Fruit fly (Drosophila melanogaster) whole organism, embryonic: ENCODE data around the gene Trm1.
A peak's percentile ranks its signal among the peaks of the same experiment; 100 is the strongest.

Experiments used
- ATbp ChIP-seq: fragments of 200-800 bp; sonication (Bioruptor generic); optimal IDR thresholded peaks from 2 replicates; lab custom pipeline; 2017; ENCODE audit warnings: missing biosample characterization, mild to moderate bottlenecking, missing genetic modification characterization, missing genetic modification reagents
- Adf1 ChIP-seq: fragments of 200-800 bp; sonication (Bioruptor generic); IDR thresholded peaks from 2 replicates; pipeline ENCODE4 v1.3.6; 2022; ENCODE audit warnings: missing biosample characterization, missing genetic modification characterization
- Aef1 ChIP-seq: fragments of 200-800 bp; sonication (Bioruptor generic); IDR thresholded peaks from 3 replicates; pipeline ENCODE4 v1.3.6; 2022; ENCODE audit warnings: missing biosample characterization, missing genetic modification characterization
- Asciz ChIP-seq: fragments of 200-800 bp; sonication (Bioruptor generic); optimal IDR thresholded peaks from 2 replicates; lab custom pipeline; 2017; ENCODE audit warnings: missing biosample characterization, mild to moderate bottlenecking, missing genetic modification characterization, missing genetic modification reagents
- BEAF-32 ChIP-seq: fragments of 200-800 bp; sonication (Bioruptor generic); optimal IDR thresholded peaks from 3 replicates; lab custom pipeline; 2017; ENCODE audit warnings: missing biosample characterization, missing genetic modification characterization, mild to moderate bottlenecking, moderate library complexity, missing genetic modification reagents
- Bdp1 ChIP-seq: fragments of 200-800 bp; sonication (Bioruptor generic); optimal IDR thresholded peaks from 3 replicates; lab custom pipeline; 2016; ENCODE audit warnings: missing biosample characterization, missing genetic modification characterization
- BtbVII ChIP-seq: fragments of 200-800 bp; sonication (Bioruptor generic); optimal IDR thresholded peaks from 3 replicates; lab custom pipeline; 2017; ENCODE audit warnings: missing biosample characterization, mild to moderate bottlenecking, missing genetic modification characterization
- C15 ChIP-seq: fragments of 200-800 bp; sonication (Bioruptor generic); IDR thresholded peaks from 3 replicates; pipeline ENCODE4 v1.3.6; 2022; ENCODE audit warnings: missing biosample characterization, missing genetic modification characterization
- CG1024 ChIP-seq: fragments of 200-800 bp; sonication (Bioruptor generic); IDR thresholded peaks from 2 replicates; pipeline ENCODE4 v1.3.6; 2022; ENCODE audit warnings: missing biosample characterization, missing genetic modification characterization
- CG13775 ChIP-seq: fragments of 200-800 bp; sonication (Bioruptor generic); optimal IDR thresholded peaks from 3 replicates; lab custom pipeline; 2017; ENCODE audit warnings: missing biosample characterization, mild to moderate bottlenecking, missing genetic modification characterization
- CG13894 ChIP-seq: fragments of 200-800 bp; sonication (Bioruptor generic); optimal IDR thresholded peaks from 3 replicates; lab custom pipeline; 2018; ENCODE audit warnings: missing biosample characterization, mild to moderate bottlenecking, missing genetic modification characterization, moderate library complexity
- CG14014 ChIP-seq: fragments of 200-800 bp; sonication (Bioruptor generic); IDR thresholded peaks from 2 replicates; pipeline ENCODE4 v1.3.6; 2022; ENCODE audit warnings: missing biosample characterization, missing genetic modification characterization
- CG14667 ChIP-seq: fragments of 200-800 bp; sonication (Bioruptor generic); IDR thresholded peaks from 2 replicates; pipeline ENCODE4 v1.3.6; 2022; ENCODE audit warnings: missing biosample characterization, missing genetic modification characterization
- CG16863 ChIP-seq: fragments of 200-800 bp; sonication (Bioruptor generic); optimal IDR thresholded peaks from 3 replicates; lab custom pipeline; 2016; ENCODE audit warnings: missing biosample characterization, missing genetic modification characterization
- CG17359 ChIP-seq: fragments of 200-800 bp; sonication (Bioruptor generic); optimal IDR thresholded peaks from 3 replicates; lab custom pipeline; 2018; ENCODE audit warnings: missing biosample characterization, mild to moderate bottlenecking, missing genetic modification characterization, moderate library complexity
- CG17385 ChIP-seq: fragments of 200-800 bp; sonication (Bioruptor generic); optimal IDR thresholded peaks from 3 replicates; lab custom pipeline; 2018; ENCODE audit warnings: missing biosample characterization, mild to moderate bottlenecking, missing genetic modification characterization
- CG18262 ChIP-seq: fragments of 200-800 bp; optimal IDR thresholded peaks from 3 replicates; lab custom pipeline; 2019; ENCODE audit warnings: missing biosample characterization, mild to moderate bottlenecking, missing genetic modification characterization, moderate library complexity
- CG2678 ChIP-seq: fragments of 200-800 bp; sonication (Bioruptor generic); optimal IDR thresholded peaks from 3 replicates; lab custom pipeline; 2019; ENCODE audit warnings: missing biosample characterization, mild to moderate bottlenecking, missing genetic modification characterization, moderate library complexity
- CG2889 ChIP-seq: fragments of 200-800 bp; sonication (Bioruptor generic); IDR thresholded peaks from 3 replicates; pipeline ENCODE4 v1.3.6; 2022; ENCODE audit warnings: missing biosample characterization, missing genetic modification characterization
- CG30431 ChIP-seq: fragments of 200-800 bp; sonication (Bioruptor generic); optimal IDR thresholded peaks from 2 replicates; lab custom pipeline; 2017; ENCODE audit warnings: missing biosample characterization, missing genetic modification characterization
- CG3847 ChIP-seq: fragments of 200-800 bp; sonication (Bioruptor generic); IDR thresholded peaks from 2 replicates; pipeline ENCODE4 v1.3.6; 2022; ENCODE audit warnings: missing biosample characterization, missing genetic modification characterization
- CG4328 ChIP-seq: fragments of 200-800 bp; sonication (Bioruptor generic); optimal IDR thresholded peaks from 3 replicates; lab custom pipeline; 2017; ENCODE audit warnings: missing biosample characterization, missing genetic modification reagents, missing genetic modification characterization
- CG43689 ChIP-seq: fragments of 200-800 bp; sonication (Bioruptor generic); IDR thresholded peaks from 2 replicates; pipeline ENCODE4 v1.3.6; 2022; ENCODE audit warnings: missing biosample characterization, missing genetic modification characterization
- CG7271 ChIP-seq: fragments of 200-800 bp; sonication (Bioruptor generic); optimal IDR thresholded peaks from 2 replicates; lab custom pipeline; 2018; ENCODE audit warnings: missing biosample characterization, mild to moderate bottlenecking, missing genetic modification characterization, moderate library complexity
- CG7745 ChIP-seq: fragments of 200-800 bp; sonication (Bioruptor generic); optimal IDR thresholded peaks from 2 replicates; lab custom pipeline; 2018; ENCODE audit warnings: missing biosample characterization, mild to moderate bottlenecking, missing genetic modification characterization, moderate library complexity
- CG7963 ChIP-seq: fragments of 200-800 bp; sonication (Bioruptor generic); IDR thresholded peaks from 3 replicates; pipeline ENCODE4 v1.3.6; 2022; ENCODE audit warnings: missing biosample characterization, missing genetic modification characterization; ENCODE audit not compliant: partially characterized antibody
- CG9609 ChIP-seq: fragments of 200-800 bp; sonication (Bioruptor generic); optimal IDR thresholded peaks from 3 replicates; lab custom pipeline; 2016; ENCODE audit warnings: missing biosample characterization, missing genetic modification characterization
- Ets97D ChIP-seq: fragments of 200-800 bp; sonication (Bioruptor generic); optimal IDR thresholded peaks from 3 replicates; lab custom pipeline; 2016; ENCODE audit warnings: missing biosample characterization, missing genetic modification characterization
- Gsc ChIP-seq: fragments of 200-800 bp; sonication (Bioruptor generic); IDR thresholded peaks from 2 replicates; pipeline ENCODE4 v1.3.6; 2022; ENCODE audit warnings: missing biosample characterization, missing genetic modification characterization
- Gug ChIP-seq: fragments of 200-800 bp; sonication (Bioruptor generic); IDR thresholded peaks from 4 replicates; pipeline ENCODE4 v1.3.6; 2022; ENCODE audit warnings: missing biosample characterization, missing genetic modification characterization
- HLHmδ ChIP-seq: fragments of 200-800 bp; sonication (Bioruptor generic); optimal IDR thresholded peaks from 2 replicates; lab custom pipeline; 2018; ENCODE audit warnings: missing biosample characterization, mild to moderate bottlenecking, missing genetic modification characterization, moderate library complexity
- MESR4 ChIP-seq: fragments of 200-800 bp; sonication (Bioruptor generic); optimal IDR thresholded peaks from 2 replicates; lab custom pipeline; 2018; ENCODE audit warnings: missing biosample characterization, mild to moderate bottlenecking, missing genetic modification characterization, moderate library complexity
- Mad ChIP-seq: fragments of 200-800 bp; sonication (Bioruptor generic); optimal IDR thresholded peaks from 2 replicates; lab custom pipeline; 2016; ENCODE audit warnings: missing biosample characterization, missing genetic modification characterization
- Med ChIP-seq: fragments of 200-800 bp; sonication (Bioruptor generic); peaks from one replicate; lab custom pipeline; 2016; ENCODE audit warnings: missing biosample characterization, missing genetic modification characterization, mild to moderate bottlenecking, inconsistent platforms, moderate library complexity
- Mrtf ChIP-seq: fragments of 200-800 bp; sonication (Bioruptor generic); IDR thresholded peaks from 3 replicates; pipeline ENCODE4 v1.3.6; 2022; ENCODE audit warnings: missing biosample characterization, missing genetic modification characterization
- NFAT ChIP-seq: fragments of 200-800 bp; sonication (Bioruptor generic); IDR thresholded peaks from 2 replicates; pipeline ENCODE4 v1.3.6; 2022; ENCODE audit warnings: missing biosample characterization, missing genetic modification characterization
- Ravus ChIP-seq: fragments of 200-800 bp; sonication (Bioruptor generic); IDR thresholded peaks from 2 replicates; pipeline ENCODE4 v1.3.6; 2022; ENCODE audit warnings: missing biosample characterization, missing genetic modification characterization
- Sox102F ChIP-seq: fragments of 200-800 bp; sonication (Bioruptor generic); optimal IDR thresholded peaks from 2 replicates; lab custom pipeline; 2018; ENCODE audit warnings: missing biosample characterization, mild to moderate bottlenecking, missing genetic modification characterization, moderate library complexity
- Spps ChIP-seq: fragments of 200-800 bp; sonication (Bioruptor generic); optimal IDR thresholded peaks from 2 replicates; lab custom pipeline; 2018; ENCODE audit warnings: missing biosample characterization, mild to moderate bottlenecking, missing genetic modification characterization
- ab ChIP-seq: fragments of 200-800 bp; sonication (Bioruptor generic); optimal IDR thresholded peaks from 2 replicates; lab custom pipeline; 2016; ENCODE audit warnings: missing biosample characterization, missing genetic modification characterization
- btn ChIP-seq: fragments of 200-800 bp; sonication (Bioruptor generic); optimal IDR thresholded peaks from 2 replicates; lab custom pipeline; 2016; ENCODE audit warnings: missing biosample characterization, missing genetic modification characterization
- croc ChIP-seq: fragments of 200-800 bp; sonication (Bioruptor generic); conservative IDR thresholded peaks from 3 replicates; pipeline ENCODE4 v1.3.6; 2022; ENCODE audit warnings: missing biosample characterization, missing genetic modification characterization
- crp ChIP-seq, 2 experiments: fragments of 200-800 bp; sonication (Bioruptor generic); optimal IDR thresholded peaks; 2 replicates in 1 of 2; 3 replicates in 1 of 2; lab custom pipeline; 2017; ENCODE audit warnings: missing biosample characterization in 2 of 2, missing genetic modification characterization in 2 of 2, mild to moderate bottlenecking in 1 of 2, moderate library complexity in 1 of 2
- dm ChIP-seq: fragments of 200-800 bp; sonication (Bioruptor generic); optimal IDR thresholded peaks from 3 replicates; lab custom pipeline; 2016; ENCODE audit warnings: missing biosample characterization, missing genetic modification characterization
- fd102C ChIP-seq: fragments of 200-800 bp; sonication (Bioruptor generic); optimal IDR thresholded peaks from 2 replicates; lab custom pipeline; 2018; ENCODE audit warnings: missing biosample characterization, mild to moderate bottlenecking, missing genetic modification characterization, moderate library complexity
- gro ChIP-seq: fragments of 200-800 bp; sonication (Bioruptor generic); optimal IDR thresholded peaks from 2 replicates; lab custom pipeline; 2016; ENCODE audit warnings: missing biosample characterization, missing genetic modification characterization
- hbn ChIP-seq: fragments of 200-800 bp; sonication (Bioruptor generic); IDR thresholded peaks from 2 replicates; pipeline ENCODE4 v1.3.6; 2022; ENCODE audit warnings: missing biosample characterization, missing genetic modification characterization; ENCODE audit not compliant: partially characterized antibody
- knrl ChIP-seq: fragments of 200-800 bp; sonication (Bioruptor generic); IDR thresholded peaks from 3 replicates; pipeline ENCODE4 v1.3.6; 2022; ENCODE audit warnings: missing biosample characterization, missing genetic modification characterization; ENCODE audit not compliant: partially characterized antibody
- maf-S ChIP-seq: fragments of 200-800 bp; sonication (Bioruptor generic); optimal IDR thresholded peaks from 2 replicates; lab custom pipeline; 2016; ENCODE audit warnings: missing biosample characterization, missing genetic modification characterization
- prd ChIP-seq, 3 experiments: fragments of >200 bp in 2 of 3; fragments of 200-800 bp in 1 of 3; sonication (Bioruptor generic) in 1 of 3; optimal IDR thresholded peaks in 2 of 3; IDR thresholded peaks in 1 of 3; 2 replicates in 2 of 3; 3 replicates in 1 of 3; pipeline versions ENCODE4 v1.3.6 to Lab custom; 2017 to 2022; ENCODE audit warnings: missing biosample characterization in 1 of 3, missing genetic modification characterization in 1 of 3
- sens ChIP-seq: fragments of 200-800 bp; sonication (Bioruptor generic); peaks from one replicate; lab custom pipeline; 2016; ENCODE audit warnings: missing biosample characterization, missing genetic modification characterization
- sisA ChIP-seq: fragments of 200-800 bp; sonication (Bioruptor generic); IDR thresholded peaks from 2 replicates; pipeline ENCODE4 v1.3.6; 2022; ENCODE audit warnings: missing biosample characterization, missing genetic modification characterization
- so ChIP-seq: fragments of 200-800 bp; sonication (Bioruptor generic); IDR thresholded peaks from 3 replicates; pipeline ENCODE4 v1.3.6; 2022; ENCODE audit warnings: missing biosample characterization, missing genetic modification characterization

Gene Trm1

dm6 chr2L:12434535-12434938 lies 6.7 kb downstream of the Trm1 start, which contains the start of gene SC35 (continued):
- TF ChIP-seq MESR4 (peak; percentile 96), hbn (GFP tag; lab: Robert Waterston, UW) (0 out of 2 replicates have a peak, but pooled peaks have one; percentile 22), crp (GFP tag; optimal IDR thresholded peaks at IDR 0.05; lab: Kevin White, UChicago) (peak in 1 of 2 experiments; percentile 67), Med (GFP tag; lab: Kevin White, UChicago) (peak; percentile 61), HLHmδ (peak; percentile 57), CG43689 (GFP tag; lab: Robert Waterston, UW) (no peak), CG9609 (GFP tag; lab: Kevin White, UChicago) (no peak), CG2678 (tag; lab: Kevin White, UChicago) (no peak), Spps (tag; lab: Kevin White, UChicago) (no peak), maf-S (GFP tag; lab: Kevin White, UChicago) (no peak), CG30431 (GFP tag; lab: Kevin White, UChicago) (no peak), Aef1 (no peak), prd (optimal IDR thresholded peaks at IDR 0.05; lab: Kevin White, UChicago) (no peak), prd (GFP tag; IDR thresholded peaks at IDR 0.05; lab: Robert Waterston, UW) (no peak), Gug (GFP tag; lab: Robert Waterston, UW) (no peak), CG13775 (GFP tag; lab: Kevin White, UChicago) (no peak), ATbp (no peak), CG14667 (GFP tag; lab: Robert Waterston, UW) (no peak), C15 (GFP tag; lab: Robert Waterston, UW) (no peak), BtbVII (no peak), CG4328 (GFP tag; lab: Kevin White, UChicago) (no peak), CG3847 (GFP tag; lab: Robert Waterston, UW) (no peak), Gsc (no peak), dm (GFP tag; lab: Kevin White, UChicago) (peak; percentile 83), so (GFP tag; lab: Robert Waterston, UW) (no peak), BEAF-32 (GFP tag; lab: Kevin White, UChicago) (peak; percentile 35), croc (GFP tag; lab: Robert Waterston, UW) (no peak), Ets97D (peak; percentile 11), Asciz (GFP tag; lab: Kevin White, UChicago) (no peak), Sox102F (GFP tag; lab: Kevin White, UChicago) (no peak), Bdp1 (GFP tag; lab: Kevin White, UChicago) (no peak), NFAT (GFP tag; lab: Robert Waterston, UW) (peak; percentile 40), CG2889 (no peak), fd102C (GFP tag; lab: Kevin White, UChicago) (no peak), btn (no peak), CG18262 (tag; lab: Kevin White, UChicago) (no peak), CG7271 (tag; lab: Kevin White, UChicago) (no peak), sens (GFP tag; lab: Kevin White, UChicago) (peak; percentile 59), CG14014 (GFP tag; lab: Robert Waterston, UW) (no peak), ab (no peak), Ravus (GFP tag; lab: Robert Waterston, UW) (no peak), knrl (GFP tag; lab: Robert Waterston, UW) (no peak)

- TF ChIP-seq CG1024 (GFP tag; lab: Robert Waterston, UW) (no peak), Mad (no peak), CG17385 (GFP tag; lab: Kevin White, UChicago) (no peak), CG17359 (no peak), Adf1 (peak; percentile 86), gro (GFP tag; lab: Kevin White, UChicago) (no peak), CG16863 (no peak), CG7745 (tag; lab: Kevin White, UChicago) (no peak), Mrtf (GFP tag; lab: Robert Waterston, UW) (no peak), sisA (GFP tag; lab: Robert Waterston, UW) (no peak), CG13894 (tag; lab: Kevin White, UChicago) (no peak), MESR4 (peak; percentile 17), CG7963 (GFP tag; lab: Robert Waterston, UW) (no peak)
Observed at dm6 chr2L:12435428-12435827, 7.6 kb downstream of the Trm1 start.
